Worm (Caenorhabditis elegans) whole organism, L4/young adult: ENCODE measurements around the gene smf-2.

Source experiments
- dao-5 ChIP-seq: sonication (generic microtip); optimal IDR thresholded peaks from 2 replicates; lab custom pipeline; 2016; ENCODE audit warnings: missing genotype, missing genetic modification characterization, moderate library complexity, missing compliant biosample characterization
- him-1 ChIP-seq: sonication (generic microtip); optimal IDR thresholded peaks from 2 replicates; lab custom pipeline; 2016; ENCODE audit warnings: missing genotype, missing genetic modification reagents, missing genetic modification characterization, missing compliant biosample characterization

ce11 chrX:6687345-6687744 is 31.1 kb downstream of the smf-2 start:
- TF ChIP-seq him-1 (tag; lab: Kevin White, UChicago) (no peak), dao-5 (tag; lab: Kevin White, UChicago) (no peak)
